Worm (Caenorhabditis elegans) whole organism, L1 larva: ENCODE measurements around the gene srp-7.
A peak's percentile ranks its signal among the peaks of the same experiment; 100 is the strongest.

Experiments used
- C34B4.2 ChIP-seq: sonication (generic microtip); optimal IDR thresholded peaks from 2 replicates; lab custom pipeline; 2017; ENCODE audit warnings: mild to moderate bottlenecking, missing genetic modification characterization, missing compliant biosample characterization
- ama-1 ChIP-seq: fragments of 150-350 bp; optimal IDR thresholded peaks from 2 replicates; lab custom pipeline; 2014
- egl-13 ChIP-seq: sonication (generic microtip); optimal IDR thresholded peaks from 2 replicates; lab custom pipeline; 2016; ENCODE audit warnings: missing genotype, missing genetic modification reagents, missing genetic modification characterization, missing compliant biosample characterization
- elt-2 ChIP-seq: sonication (generic microtip); optimal IDR thresholded peaks from 2 replicates; lab custom pipeline; 2016; ENCODE audit warnings: missing genetic modification characterization, mild to moderate bottlenecking, inconsistent platforms, missing compliant biosample characterization, missing genetic modification reagents
- ets-5 ChIP-seq: fragments of 200-800 bp; sonication (Bioruptor generic); IDR thresholded peaks from 2 replicates; pipeline ENCODE4 v1.3.6; 2022; ENCODE audit warnings: missing genetic modification characterization, missing compliant biosample characterization
- lin-39 ChIP-seq: fragments of 150-350 bp; optimal IDR thresholded peaks from 2 replicates; lab custom pipeline; 2014; ENCODE audit warnings: missing biosample characterization, missing genetic modification reagents, missing genetic modification characterization
- lsy-2 ChIP-seq, 2 experiments: fragments of 150-350 bp; optimal IDR thresholded peaks; 2 replicates each; lab custom pipeline; 2014; ENCODE audit warnings: missing biosample characterization in 2 of 2, missing genetic modification characterization in 2 of 2
- nhr-237 ChIP-seq: fragments of 150-350 bp; optimal IDR thresholded peaks from 2 replicates; lab custom pipeline; 2014; ENCODE audit warnings: missing biosample characterization, missing genetic modification characterization
- nhr-28 ChIP-seq: fragments of 150-350 bp; optimal IDR thresholded peaks from 2 replicates; lab custom pipeline; 2014; ENCODE audit warnings: missing biosample characterization, missing genetic modification characterization
- sox-4 ChIP-seq: sonication (generic microtip); optimal IDR thresholded peaks from 2 replicates; lab custom pipeline; 2016; ENCODE audit warnings: missing genetic modification characterization, missing compliant biosample characterization
- sptf-1 ChIP-seq: fragments of 150-350 bp; optimal IDR thresholded peaks from 2 replicates; lab custom pipeline; 2014; ENCODE audit warnings: missing biosample characterization, missing genetic modification characterization
- sup-37 ChIP-seq: fragments of 200-800 bp; sonication (Bioruptor generic); optimal IDR thresholded peaks from 2 replicates; lab custom pipeline; 2018; ENCODE audit warnings: mild to moderate bottlenecking, missing genetic modification characterization, missing compliant biosample characterization
- tbx-2 ChIP-seq: sonication (generic microtip); optimal IDR thresholded peaks from 2 replicates; lab custom pipeline; 2016; ENCODE audit warnings: missing genetic modification characterization, missing compliant biosample characterization
- vab-15 ChIP-seq: sonication (generic microtip); optimal IDR thresholded peaks from 2 replicates; lab custom pipeline; 2017; ENCODE audit warnings: missing genotype, mild to moderate bottlenecking, missing genetic modification characterization, missing compliant biosample characterization

DNA sequence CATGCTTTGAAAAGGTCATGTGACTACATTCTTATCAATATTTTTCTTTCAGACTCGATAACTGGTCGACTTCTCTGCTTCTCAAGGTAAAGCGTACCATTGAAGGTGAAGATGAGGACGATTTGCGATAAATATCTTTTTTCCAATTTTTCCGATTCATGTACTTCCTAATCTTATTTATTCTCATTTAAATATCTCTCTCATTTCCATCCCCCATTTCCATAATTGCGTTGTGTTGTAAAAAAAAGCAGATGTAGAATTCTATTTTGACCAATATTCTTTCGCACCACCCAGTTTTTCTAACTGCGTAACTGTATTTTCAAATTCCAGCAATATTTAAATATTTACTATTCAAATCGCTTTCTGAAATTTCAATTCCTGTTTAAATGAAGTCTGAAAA lies 46.0 kb upstream of the srp-7 start, which contains the start of gene D1014.4:
- TF ChIP-seq elt-2 (peak; percentile 21), C34B4.2 (tag; lab: Kevin White, UChicago) (no peak), nhr-28 (no peak), sup-37 (GFP tag; lab: Kevin White, UChicago) (no peak), tbx-2 (no peak), sox-4 (tag; lab: Kevin White, UChicago) (no peak), lin-39 (tag; lab: Kevin White, UChicago) (no peak), ets-5 (no peak), ama-1 (lab: Kevin White, UChicago) (no peak), lsy-2 (tag; optimal IDR thresholded peaks at IDR 0.05; lab: Kevin White, UChicago) (no peak), egl-13 (tag; lab: Kevin White, UChicago) (no peak), sptf-1 (no peak), vab-15 (tag; lab: Kevin White, UChicago) (no peak), nhr-237 (tag; lab: Kevin White, UChicago) (no peak)
